Worm (Caenorhabditis elegans) whole organism, L1 larva: Measurements from ENCODE around the gene C39B5.2.

ENCODE experiments used
- alr-1 ChIP-seq: fragments of 200-800 bp; sonication (Bioruptor generic); optimal IDR thresholded peaks from 2 replicates; lab custom pipeline; 2018; ENCODE audit warnings: borderline replicate concordance, mild to moderate bottlenecking, missing genetic modification characterization, missing compliant biosample characterization
- lin-13 ChIP-seq: fragments of 150-350 bp; optimal IDR thresholded peaks from 2 replicates; lab custom pipeline; 2014; ENCODE audit warnings: missing biosample characterization, missing genetic modification reagents, missing genetic modification characterization
- nhr-12 ChIP-seq: sonication (generic microtip); optimal IDR thresholded peaks from 2 replicates; lab custom pipeline; 2017; ENCODE audit warnings: missing biosample characterization, missing genetic modification characterization
- nhr-76 ChIP-seq: sonication (generic microtip); optimal IDR thresholded peaks from 2 replicates; lab custom pipeline; 2017; ENCODE audit warnings: missing biosample characterization, missing genetic modification characterization
- pax-3 ChIP-seq: fragments of 200-800 bp; sonication (Bioruptor generic); optimal IDR thresholded peaks from 2 replicates; lab custom pipeline; 2018; ENCODE audit warnings: mild to moderate bottlenecking, missing genetic modification characterization, moderate library complexity, missing compliant biosample characterization
- unc-62 ChIP-seq: fragments of 150-350 bp; optimal IDR thresholded peaks from 2 replicates; lab custom pipeline; 2014; ENCODE audit warnings: missing biosample characterization, missing genetic modification reagents, missing genetic modification characterization

DNA sequence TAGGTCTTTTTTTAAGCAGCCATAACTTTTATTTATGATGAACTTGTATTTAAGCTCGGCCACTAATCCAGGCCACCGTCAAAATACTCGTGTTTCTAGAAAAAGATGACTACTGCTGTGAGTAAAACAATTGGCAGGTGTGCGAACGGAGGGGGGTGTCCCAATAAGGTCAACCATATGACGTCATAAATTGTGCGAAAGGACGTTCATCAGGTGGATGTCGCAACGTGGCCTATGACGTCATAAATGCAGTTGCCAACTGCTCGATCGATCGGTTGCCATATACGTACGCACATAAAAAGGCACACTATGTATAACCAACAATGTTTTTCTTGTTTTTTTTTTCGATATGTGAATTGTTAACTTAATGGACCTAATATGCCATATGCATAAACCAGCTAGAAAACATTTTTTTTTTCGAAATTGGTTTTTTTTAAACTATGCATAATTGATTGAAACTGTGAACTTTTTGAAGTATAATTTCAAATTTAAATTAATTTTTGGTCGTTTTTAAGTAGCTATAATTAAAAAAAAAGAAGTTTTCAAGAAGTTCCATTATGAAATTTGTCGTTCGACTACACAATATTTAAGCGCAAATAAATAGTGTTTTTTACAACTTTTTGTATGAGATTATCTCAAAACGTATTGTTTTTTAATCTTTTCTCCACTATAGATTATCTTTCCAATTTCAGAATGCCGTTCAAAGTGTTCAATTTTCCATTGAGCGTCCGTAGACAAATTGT, at the start of gene C39B5.2:
- TF ChIP-seq alr-1 (no peak), lin-13 (GFP tag; lab: Kevin White, UChicago) (no peak), unc-62 (GFP tag; lab: Kevin White, UChicago) (no peak), nhr-76 (tag; lab: Kevin White, UChicago) (no peak), nhr-12 (tag; lab: Kevin White, UChicago) (no peak), pax-3 (tag; lab: Kevin White, UChicago) (no peak)
